Fruit fly (Drosophila melanogaster) S2 (cell line): ENCODE results near the gene CG10405.

Experiments used
- CG8478 ChIP-seq: fragments of >200 bp; optimal IDR thresholded peaks from 2 replicates; lab custom pipeline; 2018
- CTCF ChIP-seq, 2 experiments: fragments of >200 bp; optimal IDR thresholded peaks; 2 replicates each; lab custom pipeline; 2018

DNA sequence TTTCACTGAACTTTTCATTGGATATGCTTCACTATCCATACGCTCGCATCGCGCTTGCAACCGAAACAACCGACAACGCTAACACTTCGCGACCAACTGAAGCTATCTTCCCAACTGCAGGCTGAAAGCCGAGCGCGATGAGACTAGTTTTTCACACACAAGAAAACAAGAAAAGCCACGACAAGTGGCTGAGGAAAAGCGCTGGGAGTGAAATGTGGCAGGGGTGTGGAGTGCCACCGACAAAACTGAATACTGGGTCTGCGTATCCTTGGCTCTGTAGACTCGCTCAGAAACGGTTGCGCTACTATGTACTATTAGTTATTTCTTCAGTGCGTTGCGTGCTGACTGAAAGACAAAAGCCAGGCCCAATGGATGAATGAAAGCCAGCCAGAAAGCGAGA lies 41.0 kb downstream of the CG10405 start, which contains the start of gene Cad89D:
- TF ChIP-seq CTCF (optimal IDR thresholded peaks at IDR 0.05; lab: Kevin White, UChicago), result no peak
- TF ChIP-seq CG8478 (lab: Kevin White, UChicago), result no peak
